Worm (Caenorhabditis elegans) whole organism, early embryonic: ENCODE measurements around the gene W01B6.6.

Experiments used
- ama-1 ChIP-seq: fragments of 150-350 bp; optimal IDR thresholded peaks from 2 replicates; lab custom pipeline; 2014
- ceh-13 ChIP-seq: fragments of 200-800 bp; sonication (Bioruptor generic); optimal IDR thresholded peaks from 2 replicates; lab custom pipeline; 2018; ENCODE audit warnings: mild to moderate bottlenecking, missing genetic modification characterization, missing compliant biosample characterization
- ets-7 ChIP-seq: sonication (generic microtip); optimal IDR thresholded peaks from 2 replicates; lab custom pipeline; 2016; ENCODE audit warnings: missing genotype, missing genetic modification characterization, missing compliant biosample characterization
- flt-1 ChIP-seq: fragments of 200-800 bp; sonication (Bioruptor generic); IDR thresholded peaks from 2 replicates; pipeline ENCODE4 v1.3.6; 2022; ENCODE audit warnings: missing genetic modification characterization, missing compliant biosample characterization
- hnd-1 ChIP-seq: sonication (generic microtip); optimal IDR thresholded peaks from 2 replicates; lab custom pipeline; 2016; ENCODE audit warnings: missing genetic modification characterization, missing compliant biosample characterization

- TF ChIP-seq ama-1 (no peak), ets-7 (tag; lab: Kevin White, UChicago) (no peak), ceh-13 (GFP tag; lab: Kevin White, UChicago) (no peak), flt-1 (GFP tag; lab: Robert Waterston, UW) (no peak), hnd-1 (tag; lab: Kevin White, UChicago) (no peak)
Measured at ce11 chrIV:10095171-10095570, 14.3 kb downstream of the W01B6.6 start, which contains the start of the genes C04G2.5 and msp-36.
